Worm (Caenorhabditis elegans) whole organism, L2 larva: ENCODE data around the gene T24E12.3.

ENCODE experiments used
- aly-2 ChIP-seq: fragments of 150-350 bp; optimal IDR thresholded peaks from 2 replicates; lab custom pipeline; 2014; ENCODE audit warnings: missing biosample characterization, missing genetic modification characterization
- ama-1 ChIP-seq: fragments of 150-350 bp; optimal IDR thresholded peaks from 2 replicates; lab custom pipeline; 2018; ENCODE audit warnings: inconsistent platforms
- ceh-82 ChIP-seq: fragments of 150-350 bp; optimal IDR thresholded peaks from 2 replicates; lab custom pipeline; 2014; ENCODE audit warnings: missing biosample characterization, missing genetic modification characterization
- elt-1 ChIP-seq: fragments of 150-350 bp; optimal IDR thresholded peaks from 2 replicates; lab custom pipeline; 2014; ENCODE audit warnings: missing biosample characterization, missing genetic modification characterization
- elt-3 ChIP-seq: sonication (generic microtip); optimal IDR thresholded peaks from 2 replicates; lab custom pipeline; 2017; ENCODE audit warnings: missing biosample characterization, missing genetic modification characterization
- nhr-11 ChIP-seq: fragments of 150-350 bp; optimal IDR thresholded peaks from 2 replicates; lab custom pipeline; 2014; ENCODE audit warnings: missing biosample characterization, missing genetic modification characterization
- nhr-129 ChIP-seq: fragments of 150-350 bp; optimal IDR thresholded peaks from 2 replicates; lab custom pipeline; 2014; ENCODE audit warnings: missing biosample characterization, missing genetic modification characterization
- nhr-237 ChIP-seq: fragments of 150-350 bp; optimal IDR thresholded peaks from 2 replicates; lab custom pipeline; 2014; ENCODE audit warnings: missing biosample characterization, missing genetic modification characterization
- nhr-6 ChIP-seq: fragments of 150-350 bp; optimal IDR thresholded peaks from 2 replicates; lab custom pipeline; 2014; ENCODE audit warnings: missing biosample characterization, missing genetic modification characterization
- snpc-4 ChIP-seq: fragments of 150-350 bp; optimal IDR thresholded peaks from 2 replicates; lab custom pipeline; 2014; ENCODE audit warnings: missing biosample characterization, missing genetic modification characterization
- unc-62 ChIP-seq: fragments of 150-350 bp; optimal IDR thresholded peaks from 2 replicates; lab custom pipeline; 2014; ENCODE audit warnings: missing biosample characterization, missing genetic modification reagents, missing genetic modification characterization
- zag-1 ChIP-seq: fragments of 150-350 bp; optimal IDR thresholded peaks from 2 replicates; lab custom pipeline; 2014; ENCODE audit warnings: missing biosample characterization, missing genetic modification characterization

DNA sequence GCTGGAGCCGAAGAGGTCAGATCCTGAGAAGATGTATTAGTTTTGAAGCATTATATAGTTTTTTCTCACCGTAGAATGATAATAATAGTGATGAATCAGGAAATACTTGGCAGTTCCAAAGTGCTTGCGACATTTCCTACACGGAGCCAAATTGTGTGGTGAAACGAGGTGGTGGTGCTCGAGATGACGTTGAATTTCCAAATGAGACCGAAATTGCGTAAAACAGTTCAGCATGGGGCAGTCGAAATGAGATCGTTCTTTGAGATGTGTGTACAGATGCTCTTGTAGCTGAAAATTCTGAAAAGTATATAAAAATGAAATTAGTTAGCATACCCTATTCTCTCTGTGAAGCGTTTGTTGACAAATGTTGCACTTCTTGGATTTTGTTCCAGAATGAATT is 47.8 kb upstream of the T24E12.3 start, which contains the start of gene C46E10.8:
- TF ChIP-seq elt-3 (tag; lab: Kevin White, UChicago), result no peak
- TF ChIP-seq nhr-129, result no peak
- no peak for TF ChIP-seq ama-1 (lab: Kevin White, UChicago)
- TF ChIP-seq nhr-237, result no peak
- no peak for TF ChIP-seq zag-1 (tag; lab: Kevin White, UChicago)
- no peak for TF ChIP-seq snpc-4 (tag; lab: Kevin White, UChicago)
- no peak for TF ChIP-seq nhr-11 (tag; lab: Kevin White, UChicago)
- TF ChIP-seq ceh-82 (tag; lab: Kevin White, UChicago), result no peak
- no peak for TF ChIP-seq elt-1 (tag; lab: Kevin White, UChicago)
- TF ChIP-seq aly-2, result no peak
- no peak for TF ChIP-seq unc-62
- no peak for TF ChIP-seq nhr-6 (tag; lab: Kevin White, UChicago)
